Worm (Caenorhabditis elegans) whole organism, L1 larva: ENCODE data around the gene cnnm-1.

ENCODE experiments used
- C16A3.4 ChIP-seq: fragments of 150-350 bp; optimal IDR thresholded peaks from 2 replicates; lab custom pipeline; 2014; ENCODE audit warnings: missing biosample characterization, missing genetic modification characterization
- Y116A8C.19 ChIP-seq: sonication (generic microtip); optimal IDR thresholded peaks from 2 replicates; lab custom pipeline; 2016; ENCODE audit warnings: missing compliant biosample characterization, missing genetic modification characterization, borderline replicate concordance
- aha-1 ChIP-seq: fragments of 150-350 bp; optimal IDR thresholded peaks from 2 replicates; lab custom pipeline; 2014; ENCODE audit warnings: missing biosample characterization, missing genetic modification characterization
- alr-1 ChIP-seq: fragments of 200-800 bp; sonication (Bioruptor generic); optimal IDR thresholded peaks from 2 replicates; lab custom pipeline; 2018; ENCODE audit warnings: borderline replicate concordance, mild to moderate bottlenecking, missing genetic modification characterization, missing compliant biosample characterization
- ama-1 ChIP-seq: fragments of 150-350 bp; optimal IDR thresholded peaks from 2 replicates; lab custom pipeline; 2014
- blmp-1 ChIP-seq: fragments of 150-350 bp; optimal IDR thresholded peaks from 2 replicates; lab custom pipeline; 2014; ENCODE audit warnings: missing biosample characterization, missing genetic modification characterization
- ceh-82 ChIP-seq, 3 experiments: fragments of 150-350 bp in 1 of 3; sonication (generic microtip) in 2 of 3; optimal IDR thresholded peaks; 2 replicates each; lab custom pipeline; 2014 to 2017; ENCODE audit warnings: missing biosample characterization in 3 of 3, missing genetic modification characterization in 3 of 3
- ceh-88 ChIP-seq: fragments of 200-800 bp; sonication (Bioruptor generic); IDR thresholded peaks from 2 replicates; pipeline ENCODE4 v1.3.6; 2022; ENCODE audit warnings: missing genetic modification characterization, missing compliant biosample characterization
- ceh-90 ChIP-seq: sonication (generic microtip); optimal IDR thresholded peaks from 2 replicates; lab custom pipeline; 2016; ENCODE audit warnings: missing genetic modification characterization, missing compliant biosample characterization
- dpl-1 ChIP-seq, 3 experiments: fragments of 150-350 bp in 2 of 3; sonication (generic microtip) in 1 of 3; optimal IDR thresholded peaks; 2 replicates each; lab custom pipeline; 2014 to 2017; ENCODE audit warnings: missing biosample characterization in 3 of 3, missing genetic modification characterization in 3 of 3, missing genetic modification reagents in 3 of 3
- dsc-1 ChIP-seq: sonication (generic microtip); optimal IDR thresholded peaks from 2 replicates; lab custom pipeline; 2016; ENCODE audit warnings: mild to moderate bottlenecking, missing genetic modification characterization, missing compliant biosample characterization
- efl-3 ChIP-seq: fragments of 200-800 bp; sonication (Bioruptor generic); optimal IDR thresholded peaks from 2 replicates; lab custom pipeline; 2018; ENCODE audit warnings: mild to moderate bottlenecking, missing genetic modification characterization, missing compliant biosample characterization
- egl-13 ChIP-seq: sonication (generic microtip); optimal IDR thresholded peaks from 2 replicates; lab custom pipeline; 2016; ENCODE audit warnings: missing genotype, missing genetic modification reagents, missing genetic modification characterization, missing compliant biosample characterization
- egl-27 ChIP-seq, 2 experiments: fragments of 150-350 bp in 1 of 2; sonication (generic microtip); optimal IDR thresholded peaks; 3 replicates each; lab custom pipeline; 2017 to 2018; ENCODE audit warnings: missing biosample characterization in 2 of 2, missing genetic modification characterization in 2 of 2, missing genetic modification reagents in 2 of 2
- elt-2 ChIP-seq: sonication (generic microtip); optimal IDR thresholded peaks from 2 replicates; lab custom pipeline; 2016; ENCODE audit warnings: missing genetic modification characterization, mild to moderate bottlenecking, inconsistent platforms, missing compliant biosample characterization, missing genetic modification reagents
- elt-3 ChIP-seq, 6 experiments: fragments of 150-350 bp in 1 of 6; sonication (generic microtip); optimal IDR thresholded peaks; 2 replicates each; lab custom pipeline; 2017 to 2018; ENCODE audit warnings: missing biosample characterization in 6 of 6, missing genetic modification characterization in 6 of 6, inconsistent platforms in 1 of 6
- ets-5 ChIP-seq: fragments of 200-800 bp; sonication (Bioruptor generic); IDR thresholded peaks from 2 replicates; pipeline ENCODE4 v1.3.6; 2022; ENCODE audit warnings: missing genetic modification characterization, missing compliant biosample characterization
- fkh-10 ChIP-seq: sonication (generic microtip); optimal IDR thresholded peaks from 2 replicates; lab custom pipeline; 2017; ENCODE audit warnings: missing biosample characterization, missing genetic modification reagents, missing genetic modification characterization
- hlh-4 ChIP-seq: sonication (generic microtip); optimal IDR thresholded peaks from 2 replicates; lab custom pipeline; 2016; ENCODE audit warnings: mild to moderate bottlenecking, missing genetic modification characterization, missing compliant biosample characterization
- hpl-2 ChIP-seq: fragments of 150-350 bp; optimal IDR thresholded peaks from 2 replicates; lab custom pipeline; 2014; ENCODE audit warnings: missing biosample characterization, missing genetic modification reagents, missing genetic modification characterization
- irx-1 ChIP-seq: sonication (generic microtip); optimal IDR thresholded peaks from 2 replicates; lab custom pipeline; 2016; ENCODE audit warnings: missing genetic modification characterization, missing compliant biosample characterization
- isw-1 ChIP-seq: fragments of 200-800 bp; sonication (Bioruptor generic); IDR thresholded peaks from 2 replicates; pipeline ENCODE4 v1.3.6; 2022; ENCODE audit warnings: missing genetic modification characterization, missing compliant biosample characterization
- jun-1 ChIP-seq: fragments of 150-350 bp; optimal IDR thresholded peaks from 2 replicates; lab custom pipeline; 2014; ENCODE audit warnings: missing biosample characterization, missing genetic modification reagents, missing genetic modification characterization
- lin-13 ChIP-seq: fragments of 150-350 bp; optimal IDR thresholded peaks from 2 replicates; lab custom pipeline; 2014; ENCODE audit warnings: missing biosample characterization, missing genetic modification reagents, missing genetic modification characterization
- lin-14 ChIP-seq: fragments of 200-800 bp; sonication (Bioruptor generic); optimal IDR thresholded peaks from 2 replicates; lab custom pipeline; 2018; ENCODE audit warnings: mild to moderate bottlenecking, missing genetic modification characterization, moderate library complexity, missing compliant biosample characterization
- lin-15B ChIP-seq: fragments of 150-350 bp; sonication (generic microtip); optimal IDR thresholded peaks from 3 replicates; lab custom pipeline; 2014; ENCODE audit warnings: missing biosample characterization, missing genetic modification characterization
- lin-35 ChIP-seq, 2 experiments: fragments of 150-350 bp; optimal IDR thresholded peaks; 2 replicates each; lab custom pipeline; 2014; ENCODE audit warnings: missing biosample characterization in 2 of 2, missing genetic modification characterization in 2 of 2, missing genetic modification reagents in 2 of 2
- lin-39 ChIP-seq: fragments of 150-350 bp; optimal IDR thresholded peaks from 2 replicates; lab custom pipeline; 2014; ENCODE audit warnings: missing biosample characterization, missing genetic modification reagents, missing genetic modification characterization
- lir-3 ChIP-seq: sonication (generic microtip); optimal IDR thresholded peaks from 2 replicates; lab custom pipeline; 2016; ENCODE audit warnings: mild to moderate bottlenecking, missing genetic modification characterization, moderate library complexity, missing compliant biosample characterization; ENCODE audit not compliant: poor library complexity
- lsy-2 ChIP-seq, 2 experiments: fragments of 150-350 bp; optimal IDR thresholded peaks; 2 replicates each; lab custom pipeline; 2014; ENCODE audit warnings: missing biosample characterization in 2 of 2, missing genetic modification characterization in 2 of 2
- mab-9 ChIP-seq: fragments of 200-800 bp; sonication (Bioruptor generic); IDR thresholded peaks from 2 replicates; pipeline ENCODE4 v1.3.6; 2022; ENCODE audit warnings: missing genetic modification reagents, missing genetic modification characterization, missing compliant biosample characterization
- mdl-1 ChIP-seq, 2 experiments: fragments of 150-350 bp; optimal IDR thresholded peaks; 2 replicates each; lab custom pipeline; 2014 to 2017; ENCODE audit warnings: missing biosample characterization in 2 of 2, missing genetic modification characterization in 2 of 2, inconsistent platforms in 1 of 2
- mep-1 ChIP-seq: fragments of 150-350 bp; optimal IDR thresholded peaks from 2 replicates; lab custom pipeline; 2014; ENCODE audit warnings: missing biosample characterization, missing genetic modification characterization
- nhr-11 ChIP-seq: fragments of 150-350 bp; optimal IDR thresholded peaks from 2 replicates; lab custom pipeline; 2014; ENCODE audit warnings: missing biosample characterization, missing genetic modification characterization
- nhr-12 ChIP-seq: sonication (generic microtip); optimal IDR thresholded peaks from 2 replicates; lab custom pipeline; 2017; ENCODE audit warnings: missing biosample characterization, missing genetic modification characterization
- nhr-19 ChIP-seq: fragments of 200-800 bp; sonication (Bioruptor generic); conservative IDR thresholded peaks from 2 replicates; pipeline ENCODE4 v1.3.6; 2022; ENCODE audit warnings: missing genetic modification characterization, missing compliant biosample characterization
- nhr-47 ChIP-seq: sonication (generic microtip); optimal IDR thresholded peaks from 2 replicates; lab custom pipeline; 2016; ENCODE audit warnings: mild to moderate bottlenecking, missing genetic modification characterization, moderate library complexity, missing compliant biosample characterization
- nhr-76 ChIP-seq: sonication (generic microtip); optimal IDR thresholded peaks from 2 replicates; lab custom pipeline; 2017; ENCODE audit warnings: missing biosample characterization, missing genetic modification characterization
- nhr-84 ChIP-seq: sonication (generic microtip); optimal IDR thresholded peaks from 2 replicates; lab custom pipeline; 2017; ENCODE audit warnings: missing biosample characterization, missing genetic modification characterization
- nhr-85 ChIP-seq: sonication (generic microtip); peaks from one replicate; lab custom pipeline; 2016; ENCODE audit warnings: missing genetic modification characterization, inconsistent platforms, missing compliant biosample characterization
- nhr-90 ChIP-seq: sonication (generic microtip); optimal IDR thresholded peaks from 2 replicates; lab custom pipeline; 2016; ENCODE audit warnings: mild to moderate bottlenecking, missing genetic modification characterization, missing compliant biosample characterization; ENCODE audit not compliant: poor library complexity
- pqm-1 ChIP-seq: sonication (generic microtip); optimal IDR thresholded peaks from 3 replicates; lab custom pipeline; 2017; ENCODE audit warnings: missing biosample characterization, missing genetic modification characterization
- skn-1 ChIP-seq: fragments of 150-350 bp; optimal IDR thresholded peaks from 2 replicates; lab custom pipeline; 2014; ENCODE audit warnings: missing biosample characterization, missing genetic modification characterization
- snpc-4 ChIP-seq: fragments of 150-350 bp; optimal IDR thresholded peaks from 2 replicates; lab custom pipeline; 2014; ENCODE audit warnings: missing biosample characterization, missing genetic modification characterization
- snu-23 ChIP-seq: sonication (generic microtip); optimal IDR thresholded peaks from 2 replicates; lab custom pipeline; 2016; ENCODE audit warnings: missing genetic modification characterization, missing compliant biosample characterization
- sox-4 ChIP-seq: sonication (generic microtip); optimal IDR thresholded peaks from 2 replicates; lab custom pipeline; 2016; ENCODE audit warnings: missing genetic modification characterization, missing compliant biosample characterization
- sptf-1 ChIP-seq: fragments of 150-350 bp; optimal IDR thresholded peaks from 2 replicates; lab custom pipeline; 2014; ENCODE audit warnings: missing biosample characterization, missing genetic modification characterization
- sup-37 ChIP-seq: fragments of 200-800 bp; sonication (Bioruptor generic); optimal IDR thresholded peaks from 2 replicates; lab custom pipeline; 2018; ENCODE audit warnings: mild to moderate bottlenecking, missing genetic modification characterization, missing compliant biosample characterization
- unc-130 ChIP-seq: fragments of 150-350 bp; optimal IDR thresholded peaks from 2 replicates; lab custom pipeline; 2017; ENCODE audit warnings: missing biosample characterization, missing genetic modification characterization, inconsistent platforms
- unc-62 ChIP-seq: fragments of 150-350 bp; optimal IDR thresholded peaks from 2 replicates; lab custom pipeline; 2014; ENCODE audit warnings: missing biosample characterization, missing genetic modification reagents, missing genetic modification characterization
- unc-98 ChIP-seq: fragments of 200-800 bp; sonication (Bioruptor generic); IDR thresholded peaks from 2 replicates; pipeline ENCODE4 v1.3.6; 2022; ENCODE audit warnings: missing genetic modification characterization, missing compliant biosample characterization
- vab-15 ChIP-seq: sonication (generic microtip); optimal IDR thresholded peaks from 2 replicates; lab custom pipeline; 2017; ENCODE audit warnings: missing genotype, mild to moderate bottlenecking, missing genetic modification characterization, missing compliant biosample characterization
- zag-1 ChIP-seq: fragments of 150-350 bp; optimal IDR thresholded peaks from 2 replicates; lab custom pipeline; 2014; ENCODE audit warnings: missing biosample characterization, missing genetic modification characterization

The cnnm-1 gene

DNA sequence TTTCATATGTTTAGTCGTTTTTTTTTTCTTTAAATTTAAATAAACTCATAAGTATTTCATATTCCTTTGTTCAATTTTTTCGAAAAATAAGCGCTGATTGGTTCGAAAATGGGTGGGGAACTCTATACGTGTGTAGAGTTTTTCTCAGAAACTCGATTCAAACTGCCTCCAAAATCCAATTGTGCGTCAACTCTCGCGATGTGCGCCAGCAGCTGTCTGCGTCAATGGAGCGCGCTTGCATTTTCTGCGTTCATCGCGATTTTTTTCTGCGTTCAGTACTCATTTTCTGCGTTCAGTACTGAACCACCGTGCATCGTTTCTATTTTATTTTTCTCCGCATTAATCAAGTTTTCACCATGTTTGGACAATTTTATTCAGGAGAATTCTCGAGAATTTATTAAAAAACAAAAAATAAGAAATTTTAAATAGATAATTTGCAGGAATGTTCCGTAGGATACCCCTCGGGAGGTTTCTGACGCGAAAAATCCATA lies 43.1 kb upstream of the cnnm-1 start, which contains the start of gene eelo-2 (continued):
- TF ChIP-seq alr-1 (tag; lab: Kevin White, UChicago) (no peak), snu-23 (peak; percentile 99), elt-2 (tag; lab: Kevin White, UChicago) (peak; percentile 94), sox-4 (tag; lab: Kevin White, UChicago) (peak; percentile 96), sup-37 (GFP tag; lab: Kevin White, UChicago) (peak; percentile 98), sptf-1 (tag; lab: Kevin White, UChicago) (no peak), lin-35 (GFP tag; optimal IDR thresholded peaks at IDR 0.05; lab: Kevin White, UChicago) (peak; percentile 100), egl-27 (tag; optimal IDR thresholded peaks at IDR 0.05; lab: Kevin White, UChicago) (peak; percentile 48 to 88), ceh-82 (tag; optimal IDR thresholded peaks at IDR 0.05; lab: Kevin White, UChicago) (peak; percentile 99 to 100 (median 100)), pqm-1 (tag; lab: Kevin White, UChicago) (peak; percentile 92), ceh-88 (peak; percentile 95), nhr-47 (tag; lab: Kevin White, UChicago) (peak; percentile 99), mdl-1 (tag; optimal IDR thresholded peaks at IDR 0.05; lab: Kevin White, UChicago) (peak; percentile 38 to 95), dsc-1 (peak; percentile 99), lsy-2 (tag; optimal IDR thresholded peaks at IDR 0.05; lab: Kevin White, UChicago) (peak; percentile 97), lin-39 (tag; lab: Kevin White, UChicago) (peak; percentile 99), nhr-12 (peak; percentile 73), nhr-11 (tag; lab: Kevin White, UChicago) (peak; percentile 97), C16A3.4 (tag; lab: Kevin White, UChicago) (peak; percentile 100), lin-15B (tag; lab: Kevin White, UChicago) (peak; percentile 99), lin-13 (GFP tag; lab: Kevin White, UChicago) (peak; percentile 99), Y116A8C.19 (tag; lab: Kevin White, UChicago) (no peak), unc-98 (GFP tag; lab: Robert Waterston, UW) (peak; percentile 83), hpl-2 (GFP tag; lab: Kevin White, UChicago) (peak; percentile 92), skn-1 (tag; lab: Kevin White, UChicago) (peak; percentile 98), efl-3 (GFP tag; lab: Kevin White, UChicago) (peak; percentile 91), nhr-90 (tag; lab: Kevin White, UChicago) (peak; percentile 99), lin-14 (GFP tag; lab: Kevin White, UChicago) (peak; percentile 99), ama-1 (lab: Kevin White, UChicago) (peak; percentile 84), egl-13 (tag; lab: Kevin White, UChicago) (peak; percentile 97), lir-3 (tag; lab: Kevin White, UChicago) (peak; percentile 94), ceh-90 (peak; percentile 68), mep-1 (tag; lab: Kevin White, UChicago) (peak; percentile 100), irx-1 (tag; lab: Kevin White, UChicago) (peak; percentile 98), nhr-19 (GFP tag; lab: Robert Waterston, UW) (peak; percentile 99), vab-15 (peak; percentile 88), aha-1 (peak; percentile 97), unc-62 (peak; percentile 33), ets-5 (GFP tag; lab: Robert Waterston, UW) (no peak), hlh-4 (tag; lab: Kevin White, UChicago) (no peak), elt-3 (tag; optimal IDR thresholded peaks at IDR 0.05; lab: Kevin White, UChicago) (peak; percentile 60 to 97 (median 88)), snpc-4 (tag; lab: Kevin White, UChicago) (peak; percentile 95), blmp-1 (tag; lab: Kevin White, UChicago) (peak; percentile 84), dpl-1 (GFP tag; optimal IDR thresholded peaks at IDR 0.05; lab: Kevin White, UChicago) (peak; percentile 100), fkh-10 (GFP tag; lab: Kevin White, UChicago) (peak; percentile 99), nhr-84 (tag; lab: Kevin White, UChicago) (no peak), mab-9 (GFP tag; lab: Robert Waterston, UW) (peak; percentile 98), unc-130 (tag; lab: Kevin White, UChicago) (peak; percentile 99), nhr-85 (peak; percentile 99), zag-1 (peak; percentile 90), isw-1 (GFP tag; lab: Robert Waterston, UW) (peak; percentile 98), nhr-76 (peak; percentile 80), jun-1 (tag; lab: Kevin White, UChicago) (peak; percentile 98)
